Worm (Caenorhabditis elegans): Measurements from ENCODE around the gene Y40A1A.2.

DNA sequence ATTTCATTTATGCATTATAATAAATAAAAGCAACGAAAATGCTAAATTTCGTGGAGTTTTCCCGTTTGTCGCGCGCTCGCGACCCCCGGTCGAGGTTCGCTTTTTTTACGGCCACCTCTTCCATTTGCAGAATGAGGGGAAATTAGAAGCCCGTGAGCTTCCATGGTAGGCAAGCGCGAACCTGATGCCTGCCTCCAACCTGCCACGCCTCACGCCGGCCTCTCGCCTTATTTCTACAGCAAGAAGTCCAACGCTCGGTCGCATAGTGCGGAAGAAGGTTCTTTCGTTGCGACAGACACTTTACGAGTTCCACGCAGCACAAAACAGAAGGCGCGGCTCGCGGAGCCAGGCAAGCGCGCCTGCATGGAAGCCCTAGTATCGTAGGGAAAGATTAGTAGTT lies 18.9 kb upstream of the Y40A1A.2 start:
- no peak for TF ChIP-seq lsy-2 (tag; optimal IDR thresholded peaks at IDR 0.05)
- TF ChIP-seq lin-13 (tag; optimal IDR thresholded peaks at IDR 0.05): no peak
- no peak for TF ChIP-seq nhr-76 (tag; optimal IDR thresholded peaks at IDR 0.05)
- no peak for TF ChIP-seq nhr-237 (tag; optimal IDR thresholded peaks at IDR 0.05)
- no peak for TF ChIP-seq unc-39 (tag; optimal IDR thresholded peaks at IDR 0.05)
- no peak for TF ChIP-seq M03D4.4 (tag; optimal IDR thresholded peaks at IDR 0.05)
- no peak for TF ChIP-seq ceh-83 (GFP tag; optimal IDR thresholded peaks at IDR 0.05)
- no peak for TF ChIP-seq sptf-1 (tag; optimal IDR thresholded peaks at IDR 0.05)
- TF ChIP-seq drap-1 (GFP tag; optimal IDR thresholded peaks at IDR 0.05): no peak
- no peak for TF ChIP-seq mab-5 (tag; optimal IDR thresholded peaks at IDR 0.05)
- no peak for TF ChIP-seq nhr-12 (tag; optimal IDR thresholded peaks at IDR 0.05)

Measured in whole organism, mixed stage, embryonic.